Fruit fly (Drosophila melanogaster): ENCODE results near the gene tgo.

tgo gene

dm6 chr3R:9054442-9055118, 34.8 kb upstream of the tgo start (continued):
- peak; percentile 88 for TF ChIP-seq CG17385 (GFP tag; optimal IDR thresholded peaks at IDR 0.05)
- TF ChIP-seq odd (GFP tag; optimal IDR thresholded peaks at IDR 0.05), result peak; percentile 46
- TF ChIP-seq Hr78 (GFP tag; optimal IDR thresholded peaks at IDR 0.05), result peak in 1 of 2 experiments; percentile 39
- TF ChIP-seq lbe (GFP tag; optimal IDR thresholded peaks at IDR 0.05), result peak; percentile 12
- TF ChIP-seq CG6254 (GFP tag; optimal IDR thresholded peaks at IDR 0.05), result peak; percentile 44
- TF ChIP-seq ATbp (GFP tag; optimal IDR thresholded peaks at IDR 0.05), result peak; percentile 76
- peak; percentile 69 for TF ChIP-seq CG18011 (GFP tag; optimal IDR thresholded peaks at IDR 0.05)
- TF ChIP-seq tap (tag; optimal IDR thresholded peaks at IDR 0.05), result peak; percentile 51
- peak; percentile 31 for TF ChIP-seq CG15073 (GFP tag; optimal IDR thresholded peaks at IDR 0.05)
- TF ChIP-seq sug (tag; optimal IDR thresholded peaks at IDR 0.05), result peak; percentile 27
- TF ChIP-seq slou (GFP tag; optimal IDR thresholded peaks at IDR 0.05), result no peak
- TF ChIP-seq nerfin-1 (tag; optimal IDR thresholded peaks at IDR 0.05), result peak; percentile 4
- TF ChIP-seq CG2678 (tag; optimal IDR thresholded peaks at IDR 0.05), result peak; percentile 78
- peak; percentile 80 for TF ChIP-seq nau (GFP tag; optimal IDR thresholded peaks at IDR 0.05)
- peak; percentile 54 for TF ChIP-seq tup (GFP tag; optimal IDR thresholded peaks at IDR 0.05)
- peak; percentile 38 for TF ChIP-seq HLHmδ (GFP tag; optimal IDR thresholded peaks at IDR 0.05)
- TF ChIP-seq CG6683 (GFP tag; optimal IDR thresholded peaks at IDR 0.05), result peak; percentile 24
- TF ChIP-seq CG17802 (tag; optimal IDR thresholded peaks at IDR 0.05), result peak; percentile 53
- peak; percentile 21 for TF ChIP-seq Hand (GFP tag; optimal IDR thresholded peaks at IDR 0.05)
- peak; percentile 81 for TF ChIP-seq Xbp1 (GFP tag; optimal IDR thresholded peaks at IDR 0.05)
- peak; percentile 56 for TF ChIP-seq Ssrp (tag; optimal IDR thresholded peaks at IDR 0.05)
- peak; percentile 58 for TF ChIP-seq CG3407 (GFP tag; optimal IDR thresholded peaks at IDR 0.05)
- peak; percentile 80 for TF ChIP-seq PHDP (tag; optimal IDR thresholded peaks at IDR 0.05)
- no peak for TF ChIP-seq CTCF (GFP tag; optimal IDR thresholded peaks at IDR 0.05)
- TF ChIP-seq CG12391 (tag; optimal IDR thresholded peaks at IDR 0.05), result peak; percentile 78
- TF ChIP-seq CG31388 (GFP tag; optimal IDR thresholded peaks at IDR 0.05), result peak; percentile 30
- peak; percentile 72 for TF ChIP-seq CG9817 (tag; optimal IDR thresholded peaks at IDR 0.05)
- TF ChIP-seq CG3838 (GFP tag; optimal IDR thresholded peaks at IDR 0.05), result peak; percentile 3
- peak; percentile 80 for TF ChIP-seq CG15269 (tag; optimal IDR thresholded peaks at IDR 0.05)
- no peak for TF ChIP-seq D (optimal IDR thresholded peaks at IDR 0.05)
- peak; percentile 58 for TF ChIP-seq D (GFP tag; optimal IDR thresholded peaks at IDR 0.05)
- TF ChIP-seq dpn (GFP tag; optimal IDR thresholded peaks at IDR 0.05), result peak; percentile 12 to 59
- no peak for TF ChIP-seq CG9609 (GFP tag; optimal IDR thresholded peaks at IDR 0.05)
- no peak for TF ChIP-seq Bteb2 (GFP tag; optimal IDR thresholded peaks at IDR 0.05)
- TF ChIP-seq CG13296 (GFP tag; optimal IDR thresholded peaks at IDR 0.05), result peak; percentile 68
- peak; percentile 20 for TF ChIP-seq CG11723 (GFP tag; optimal IDR thresholded peaks at IDR 0.05)
- peak; percentile 75 for TF ChIP-seq CG10543 (GFP tag; optimal IDR thresholded peaks at IDR 0.05)
- TF ChIP-seq CG2129 (GFP tag; IDR thresholded peaks at IDR 0.05; ENCODE audit: partially characterized antibody), result no peak
- TF ChIP-seq gcm2 (GFP tag; optimal IDR thresholded peaks at IDR 0.05), result peak; percentile 10
- TF ChIP-seq Dbx (GFP tag; IDR thresholded peaks at IDR 0.05), result no peak
- TF ChIP-seq CG8478 (optimal IDR thresholded peaks at IDR 0.05), result no peak
- TF ChIP-seq scrt (GFP tag; optimal IDR thresholded peaks at IDR 0.05), result peak; percentile 65
- TF ChIP-seq CG30431 (GFP tag; optimal IDR thresholded peaks at IDR 0.05), result peak; percentile 51
- peak; percentile 89 for TF ChIP-seq CG18599 (GFP tag; optimal IDR thresholded peaks at IDR 0.05)
- peak; percentile 70 for TF ChIP-seq CG11093 (GFP tag; IDR thresholded peaks at IDR 0.05)
- TF ChIP-seq CG15696 (tag; optimal IDR thresholded peaks at IDR 0.05), result peak; percentile 24
- TF ChIP-seq CG1603 (tag; optimal IDR thresholded peaks at IDR 0.05), result peak; percentile 89
- no peak for TF ChIP-seq knrl (GFP tag; IDR thresholded peaks at IDR 0.05; ENCODE audit: partially characterized antibody)
- TF ChIP-seq CG10979 (tag; optimal IDR thresholded peaks at IDR 0.05), result peak; percentile 66

All from whole organism, embryonic.